Worm (Caenorhabditis elegans): ENCODE results near the gene ZC404.2.
A peak's percentile ranks its signal among the peaks of the same experiment; 100 is the strongest.

Gene ZC404.2

DNA sequence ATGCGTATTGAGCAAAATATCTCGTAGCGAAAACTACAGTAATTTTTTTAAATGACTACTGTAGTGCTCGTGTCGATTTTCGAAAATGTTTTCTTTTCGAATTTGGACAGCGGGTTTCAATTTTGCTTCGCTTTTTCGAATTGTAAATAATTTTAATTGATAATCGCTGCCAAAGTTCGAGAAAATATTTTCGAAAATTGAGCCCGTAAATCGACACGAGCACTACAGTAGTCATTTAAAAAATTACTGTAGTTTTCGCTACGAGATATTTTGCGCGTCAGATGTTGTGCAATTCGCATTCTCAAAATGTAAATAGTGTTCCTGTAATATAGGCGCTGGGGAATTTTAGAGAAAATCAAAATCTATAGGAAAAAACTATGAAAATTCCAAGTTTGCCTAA lies 5.5 kb upstream of the ZC404.2 start:
- TF ChIP-seq lin-39 (tag; optimal IDR thresholded peaks at IDR 0.05) (no peak), elt-1 (tag; optimal IDR thresholded peaks at IDR 0.05) (no peak), fkh-2 (tag; optimal IDR thresholded peaks at IDR 0.05) (no peak), nhr-25 (tag; optimal IDR thresholded peaks at IDR 0.05) (no peak), ceh-82 (tag; optimal IDR thresholded peaks at IDR 0.05) (no peak), ztf-11 (tag; optimal IDR thresholded peaks at IDR 0.05) (no peak), ama-1 (optimal IDR thresholded peaks at IDR 0.05) (no peak), daf-12 (tag; optimal IDR thresholded peaks at IDR 0.05) (no peak), R02D3.7 (tag; optimal IDR thresholded peaks at IDR 0.05) (no peak), egl-27 (tag; optimal IDR thresholded peaks at IDR 0.05) (no peak), aly-2 (tag; optimal IDR thresholded peaks at IDR 0.05) (no peak), ceh-16 (tag; optimal IDR thresholded peaks at IDR 0.05) (no peak), skn-1 (tag; optimal IDR thresholded peaks at IDR 0.05) (no peak), jun-1 (tag; optimal IDR thresholded peaks at IDR 0.05) (no peak), ZK546.5 (tag; optimal IDR thresholded peaks at IDR 0.05) (no peak), nfya-1 (tag; optimal IDR thresholded peaks at IDR 0.05; ENCODE audit: insufficient read depth) (no peak), nhr-28 (tag; optimal IDR thresholded peaks at IDR 0.05) (no peak), nhr-11 (tag; optimal IDR thresholded peaks at IDR 0.05) (no peak), mml-1 (tag; optimal IDR thresholded peaks at IDR 0.05) (no peak)

DNA sequence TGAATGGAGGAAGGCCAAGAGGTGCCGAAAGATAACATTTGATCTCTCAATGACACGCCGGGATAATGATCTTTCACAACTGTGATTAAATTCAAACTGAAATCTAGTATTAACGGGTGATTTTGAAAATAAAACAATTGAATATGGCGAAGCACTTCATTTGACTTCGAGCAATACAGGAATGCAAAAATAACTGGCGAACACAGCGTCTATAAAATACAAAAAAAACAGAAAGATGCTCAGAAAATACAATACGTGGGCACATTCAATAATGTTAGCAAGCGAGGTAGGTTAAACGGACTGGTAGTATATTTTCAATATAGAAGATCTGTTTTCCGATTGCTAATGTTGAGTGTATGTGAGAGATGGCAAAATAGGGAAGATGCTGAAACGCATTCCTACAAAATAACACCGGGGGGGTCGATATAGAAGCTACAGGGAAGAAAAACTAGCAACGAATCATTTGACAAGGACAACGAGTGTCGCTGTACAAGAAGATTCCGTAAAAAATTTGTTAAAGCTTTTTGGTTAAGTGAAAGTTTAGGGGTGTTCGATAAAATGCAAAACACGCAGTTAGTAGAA lies 4.6 kb upstream of the ZC404.2 start:
- TF ChIP-seq nhr-43 (tag; optimal IDR thresholded peaks at IDR 0.05; ENCODE audit: poor library complexity, severe bottlenecking), result no peak
- TF ChIP-seq unc-39 (tag; optimal IDR thresholded peaks at IDR 0.05), result no peak
- no peak for TF ChIP-seq pha-4 (tag; optimal IDR thresholded peaks at IDR 0.05)
- no peak for TF ChIP-seq fkh-2 (tag; optimal IDR thresholded peaks at IDR 0.05)
- TF ChIP-seq ceh-16 (tag; optimal IDR thresholded peaks at IDR 0.05), result no peak
- TF ChIP-seq sea-2 (GFP tag; optimal IDR thresholded peaks at IDR 0.05), result no peak
- no peak for TF ChIP-seq zag-1 (tag; optimal IDR thresholded peaks at IDR 0.05)
- TF ChIP-seq nhr-76 (tag; optimal IDR thresholded peaks at IDR 0.05), result no peak
- no peak for TF ChIP-seq egl-27 (tag; optimal IDR thresholded peaks at IDR 0.05)
- no peak for TF ChIP-seq unc-62 (GFP tag; optimal IDR thresholded peaks at IDR 0.05)
- no peak for TF ChIP-seq ztf-11 (tag; optimal IDR thresholded peaks at IDR 0.05)
- TF ChIP-seq skn-1 (tag; optimal IDR thresholded peaks at IDR 0.05), result no peak
- no peak for TF ChIP-seq mml-1 (tag; optimal IDR thresholded peaks at IDR 0.05)
- TF ChIP-seq fkh-10 (GFP tag; optimal IDR thresholded peaks at IDR 0.05), result no peak
- no peak for TF ChIP-seq ama-1 (optimal IDR thresholded peaks at IDR 0.05)

ce11 chrV:6784853-6785492 lies 2.8 kb upstream of the ZC404.2 start, which contains the start of the genes spn-4 and spe-39:
TSS of gene spn-4 (minus strand) at chrV:6784903.
TSS of gene spe-39 (plus strand) at chrV:6785451.
- TF ChIP-seq elt-2 (tag; optimal IDR thresholded peaks at IDR 0.05) (peak; percentile 32), egl-27 (tag; optimal IDR thresholded peaks at IDR 0.05) (no peak), nfya-1 (tag; optimal IDR thresholded peaks at IDR 0.05; ENCODE audit: insufficient read depth) (peak; percentile 83), ceh-82 (tag; optimal IDR thresholded peaks at IDR 0.05) (no peak), lsy-12 (tag; optimal IDR thresholded peaks at IDR 0.05) (peak; percentile 10), ceh-28 (tag; optimal IDR thresholded peaks at IDR 0.05) (no peak), daf-12 (tag; optimal IDR thresholded peaks at IDR 0.05) (no peak), aly-2 (tag; optimal IDR thresholded peaks at IDR 0.05) (no peak), ZK546.5 (tag; optimal IDR thresholded peaks at IDR 0.05) (no peak), lin-39 (tag; optimal IDR thresholded peaks at IDR 0.05) (peak; percentile 65), nhr-77 (tag; optimal IDR thresholded peaks at IDR 0.05) (no peak), nhr-25 (tag; optimal IDR thresholded peaks at IDR 0.05) (peak; percentile 34), nhr-237 (tag; optimal IDR thresholded peaks at IDR 0.05) (no peak), nhr-12 (tag; optimal IDR thresholded peaks at IDR 0.05) (no peak), nhr-11 (tag; optimal IDR thresholded peaks at IDR 0.05) (no peak), ztf-4 (tag; optimal IDR thresholded peaks at IDR 0.05) (no peak), ceh-9 (tag; optimal IDR thresholded peaks at IDR 0.05) (no peak), elt-1 (tag; optimal IDR thresholded peaks at IDR 0.05) (peak; percentile 10), unc-39 (tag; optimal IDR thresholded peaks at IDR 0.05) (no peak), hmg-11 (tag; optimal IDR thresholded peaks at IDR 0.05) (peak; percentile 92), zag-1 (tag; optimal IDR thresholded peaks at IDR 0.05) (no peak), elt-3 (tag; optimal IDR thresholded peaks at IDR 0.05) (no peak), skn-1 (tag; optimal IDR thresholded peaks at IDR 0.05) (peak; percentile 53), unc-62 (GFP tag; optimal IDR thresholded peaks at IDR 0.05) (no peak), eor-1 (tag; optimal IDR thresholded peaks at IDR 0.05) (no peak), ztf-11 (tag; optimal IDR thresholded peaks at IDR 0.05) (no peak), ceh-16 (tag; optimal IDR thresholded peaks at IDR 0.05) (no peak), fkh-10 (GFP tag; optimal IDR thresholded peaks at IDR 0.05) (no peak), lin-15B (tag; optimal IDR thresholded peaks at IDR 0.05) (peak; percentile 55), R02D3.7 (tag; optimal IDR thresholded peaks at IDR 0.05) (peak; percentile 66), pha-4 (tag; optimal IDR thresholded peaks at IDR 0.05) (no peak), tbx-2 (tag; optimal IDR thresholded peaks at IDR 0.05) (no peak), snpc-4 (tag; optimal IDR thresholded peaks at IDR 0.05) (peak; percentile 47), egl-5 (tag; optimal IDR thresholded peaks at IDR 0.05) (peak; percentile 7), nhr-28 (tag; optimal IDR thresholded peaks at IDR 0.05) (no peak), nhr-76 (tag; optimal IDR thresholded peaks at IDR 0.05) (peak; percentile 51), ama-1 (optimal IDR thresholded peaks at IDR 0.05) (no peak), jun-1 (tag; optimal IDR thresholded peaks at IDR 0.05) (no peak), fos-1 (tag; optimal IDR thresholded peaks at IDR 0.05) (no peak), nhr-43 (tag; optimal IDR thresholded peaks at IDR 0.05; ENCODE audit: poor library complexity, severe bottlenecking) (peak; percentile 77), nhr-23 (tag; optimal IDR thresholded peaks at IDR 0.05) (peak; percentile 81)
